Worm (Caenorhabditis elegans) whole organism, L3 larva: ENCODE results near the gene EEED8.12.
A peak's percentile ranks its signal among the peaks of the same experiment; 100 is the strongest.

Experiments used
- ama-1 ChIP-seq: fragments of 150-350 bp; optimal IDR thresholded peaks from 2 replicates; lab custom pipeline; 2018
- ceh-28 ChIP-seq: fragments of 150-350 bp; optimal IDR thresholded peaks from 2 replicates; lab custom pipeline; 2014; ENCODE audit warnings: missing biosample characterization, missing genetic modification reagents, missing genetic modification characterization
- egl-27 ChIP-seq: sonication (generic microtip); optimal IDR thresholded peaks from 4 replicates; lab custom pipeline; 2017; ENCODE audit warnings: missing biosample characterization, missing genetic modification reagents, missing genetic modification characterization
- egl-5 ChIP-seq: fragments of 150-350 bp; optimal IDR thresholded peaks from 2 replicates; lab custom pipeline; 2017; ENCODE audit warnings: missing biosample characterization, missing genetic modification reagents, missing genetic modification characterization, inconsistent platforms
- elt-1 ChIP-seq: fragments of 150-350 bp; optimal IDR thresholded peaks from 2 replicates; lab custom pipeline; 2014; ENCODE audit warnings: missing biosample characterization, missing genetic modification characterization
- elt-2 ChIP-seq: sonication (generic microtip); optimal IDR thresholded peaks from 2 replicates; lab custom pipeline; 2016; ENCODE audit warnings: missing genetic modification reagents, mild to moderate bottlenecking, missing genetic modification characterization, missing compliant biosample characterization
- fkh-2 ChIP-seq: fragments of 150-350 bp; optimal IDR thresholded peaks from 2 replicates; lab custom pipeline; 2014; ENCODE audit warnings: missing biosample characterization, missing genetic modification reagents, missing genetic modification characterization
- fos-1 ChIP-seq: fragments of 150-350 bp; optimal IDR thresholded peaks from 2 replicates; lab custom pipeline; 2014; ENCODE audit warnings: missing biosample characterization, missing genetic modification characterization
- hmg-11 ChIP-seq: sonication (generic microtip); optimal IDR thresholded peaks from 2 replicates; lab custom pipeline; 2016; ENCODE audit warnings: missing genetic modification characterization, missing compliant biosample characterization
- jun-1 ChIP-seq: fragments of 150-350 bp; optimal IDR thresholded peaks from 2 replicates; lab custom pipeline; 2014; ENCODE audit warnings: missing biosample characterization, missing genetic modification reagents, missing genetic modification characterization
- lin-15B ChIP-seq: fragments of 150-350 bp; optimal IDR thresholded peaks from 2 replicates; lab custom pipeline; 2014; ENCODE audit warnings: missing biosample characterization, missing genetic modification characterization
- lin-39 ChIP-seq: fragments of 150-350 bp; optimal IDR thresholded peaks from 2 replicates; lab custom pipeline; 2018; ENCODE audit warnings: missing biosample characterization, missing genetic modification reagents, missing genetic modification characterization
- lsy-12 ChIP-seq: sonication (generic microtip); optimal IDR thresholded peaks from 2 replicates; lab custom pipeline; 2016; ENCODE audit warnings: mild to moderate bottlenecking, missing genetic modification characterization, missing compliant biosample characterization
- nfya-1 ChIP-seq: sonication (generic microtip); optimal IDR thresholded peaks from 2 replicates; lab custom pipeline; 2017; ENCODE audit warnings: missing genetic modification characterization, mild to moderate bottlenecking, missing compliant biosample characterization, antibody characterized with exemption, moderate library complexity; ENCODE audit not compliant: insufficient read depth
- nhr-23 ChIP-seq: fragments of 150-350 bp; optimal IDR thresholded peaks from 2 replicates; lab custom pipeline; 2014; ENCODE audit warnings: missing biosample characterization, missing genetic modification reagents, missing genetic modification characterization
- nhr-237 ChIP-seq: fragments of 150-350 bp; optimal IDR thresholded peaks from 2 replicates; lab custom pipeline; 2014; ENCODE audit warnings: missing biosample characterization, missing genetic modification characterization
- nhr-25 ChIP-seq: sonication (generic microtip); optimal IDR thresholded peaks from 2 replicates; lab custom pipeline; 2017; ENCODE audit warnings: missing biosample characterization, missing genetic modification characterization
- nhr-28 ChIP-seq: fragments of 150-350 bp; optimal IDR thresholded peaks from 2 replicates; lab custom pipeline; 2014; ENCODE audit warnings: missing biosample characterization, missing genetic modification characterization
- nhr-43 ChIP-seq: sonication (generic microtip); optimal IDR thresholded peaks from 2 replicates; lab custom pipeline; 2016; ENCODE audit warnings: mild to moderate bottlenecking, missing genetic modification characterization, missing compliant biosample characterization; ENCODE audit not compliant: poor library complexity, severe bottlenecking
- nhr-76 ChIP-seq: fragments of 150-350 bp; sonication (generic microtip); optimal IDR thresholded peaks from 5 replicates; lab custom pipeline; 2014; ENCODE audit warnings: missing biosample characterization, missing genetic modification characterization
- nhr-77 ChIP-seq: fragments of 150-350 bp; optimal IDR thresholded peaks from 2 replicates; lab custom pipeline; 2014; ENCODE audit warnings: missing biosample characterization, missing genetic modification characterization
- pha-4 ChIP-seq: fragments of 150-350 bp; optimal IDR thresholded peaks from 2 replicates; lab custom pipeline; 2014; ENCODE audit warnings: missing biosample characterization, missing genetic modification reagents, missing genetic modification characterization
- pqm-1 ChIP-seq: fragments of 150-350 bp; optimal IDR thresholded peaks from 2 replicates; lab custom pipeline; 2017; ENCODE audit warnings: missing biosample characterization, missing genetic modification characterization, inconsistent platforms
- snpc-4 ChIP-seq: fragments of 150-350 bp; optimal IDR thresholded peaks from 2 replicates; lab custom pipeline; 2014; ENCODE audit warnings: missing biosample characterization, missing genetic modification characterization
- unc-39 ChIP-seq: sonication (generic microtip); optimal IDR thresholded peaks from 4 replicates; lab custom pipeline; 2017; ENCODE audit warnings: missing biosample characterization, missing genetic modification characterization
- unc-62 ChIP-seq: fragments of 150-350 bp; sonication (generic microtip); optimal IDR thresholded peaks from 4 replicates; lab custom pipeline; 2014; ENCODE audit warnings: missing biosample characterization, missing genetic modification reagents, missing genetic modification characterization

EEED8.12 gene

ce11 chrII:5429522-5430257 lies 20.9 kb upstream of the EEED8.12 start, which contains the start of the genes F07F6.4 and F07F6.2:
Gene F07F6.4 (minus strand): TSS chrII:5429572.
Gene F07F6.2 (plus strand): TSS chrII:5430207.
- TF ChIP-seq elt-2 (tag; lab: Kevin White, UChicago), result peak; percentile 49
- TF ChIP-seq nfya-1 (tag; lab: Kevin White, UChicago), result peak; percentile 31
- peak; percentile 28 for TF ChIP-seq lin-15B (tag; lab: Kevin White, UChicago)
- TF ChIP-seq snpc-4 (tag; lab: Kevin White, UChicago), result peak; percentile 41
- TF ChIP-seq nhr-25 (tag; lab: Kevin White, UChicago), result peak; percentile 7
- no peak for TF ChIP-seq fkh-2
- TF ChIP-seq ama-1 (lab: Kevin White, UChicago), result no peak
- peak; percentile 22 for TF ChIP-seq hmg-11 (tag; lab: Kevin White, UChicago)
- TF ChIP-seq, all 47 proteins: peak for 6

ce11 chrII:5426470-5426869 lies 17.6 kb upstream of the EEED8.12 start:
- TF ChIP-seq elt-2 (tag; lab: Kevin White, UChicago) (peak; percentile 61), egl-27 (tag; lab: Kevin White, UChicago) (no peak)

- TF ChIP-seq nhr-25 (tag; lab: Kevin White, UChicago) (peak; percentile 49), pha-4 (peak; percentile 85), lsy-12 (tag; lab: Kevin White, UChicago) (no peak), nhr-28 (tag; lab: Kevin White, UChicago) (no peak), hmg-11 (tag; lab: Kevin White, UChicago) (peak; percentile 49), ceh-28 (tag; lab: Kevin White, UChicago) (peak; percentile 32), nhr-43 (tag; lab: Kevin White, UChicago) (no peak), egl-27 (tag; lab: Kevin White, UChicago) (peak; percentile 6), nfya-1 (tag; lab: Kevin White, UChicago) (peak; percentile 82), pqm-1 (tag; lab: Kevin White, UChicago) (no peak), nhr-76 (tag; lab: Kevin White, UChicago) (no peak), jun-1 (tag; lab: Kevin White, UChicago) (peak; percentile 11), unc-39 (tag; lab: Kevin White, UChicago) (no peak), elt-2 (tag; lab: Kevin White, UChicago) (peak; percentile 85), lin-39 (tag; lab: Kevin White, UChicago) (peak; percentile 13), ama-1 (lab: Kevin White, UChicago) (peak; percentile 66), fos-1 (no peak), fkh-2 (no peak), nhr-23 (peak; percentile 46), nhr-237 (tag; lab: Kevin White, UChicago) (no peak)
These were observed 17.2 kb upstream of the EEED8.12 start for ce11 chrII:5426054-5426453.

- TF ChIP-seq ceh-28 (tag; lab: Kevin White, UChicago), result no peak
- no peak for TF ChIP-seq egl-5 (tag; lab: Kevin White, UChicago)
- TF ChIP-seq nfya-1 (tag; lab: Kevin White, UChicago), result no peak
- TF ChIP-seq nhr-237 (tag; lab: Kevin White, UChicago), result no peak
- no peak for TF ChIP-seq elt-1 (tag; lab: Kevin White, UChicago)
- no peak for TF ChIP-seq pqm-1 (tag; lab: Kevin White, UChicago)
- TF ChIP-seq unc-62, result no peak
- no peak for TF ChIP-seq nhr-77 (tag; lab: Kevin White, UChicago)
- no peak for TF ChIP-seq nhr-23
These were observed 16.8 kb upstream of the EEED8.12 start, which contains the start of gene F07F6.8 for ce11 chrII:5425633-5426032. Gene F07F6.8 (minus strand): TSS chrII:5425733.

- TF ChIP-seq nhr-76 (tag; lab: Kevin White, UChicago) (no peak), elt-2 (tag; lab: Kevin White, UChicago) (peak; percentile 6)
These were observed 15.0 kb upstream of the EEED8.12 start, which contains the start of gene F07F6.7 for ce11 chrII:5423832-5424231. Gene F07F6.7 (minus strand): TSS chrII:5423858.

ce11 chrII:5420947-5421614 lies 12.3 kb upstream of the EEED8.12 start, which contains the start of gene tofu-6:
Gene tofu-6 (plus strand): TSS chrII:5421248.
- TF ChIP-seq lsy-12 (tag; lab: Kevin White, UChicago) (no peak), nhr-25 (tag; lab: Kevin White, UChicago) (peak; percentile 13), pha-4 (peak; percentile 71), nfya-1 (tag; lab: Kevin White, UChicago) (peak; percentile 45), jun-1 (tag; lab: Kevin White, UChicago) (no peak)
